Fruit fly (Drosophila melanogaster): ENCODE data around the gene Trs33.
A peak's percentile ranks its signal among the peaks of the same experiment; 100 is the strongest.

The Trs33 gene

DNA sequence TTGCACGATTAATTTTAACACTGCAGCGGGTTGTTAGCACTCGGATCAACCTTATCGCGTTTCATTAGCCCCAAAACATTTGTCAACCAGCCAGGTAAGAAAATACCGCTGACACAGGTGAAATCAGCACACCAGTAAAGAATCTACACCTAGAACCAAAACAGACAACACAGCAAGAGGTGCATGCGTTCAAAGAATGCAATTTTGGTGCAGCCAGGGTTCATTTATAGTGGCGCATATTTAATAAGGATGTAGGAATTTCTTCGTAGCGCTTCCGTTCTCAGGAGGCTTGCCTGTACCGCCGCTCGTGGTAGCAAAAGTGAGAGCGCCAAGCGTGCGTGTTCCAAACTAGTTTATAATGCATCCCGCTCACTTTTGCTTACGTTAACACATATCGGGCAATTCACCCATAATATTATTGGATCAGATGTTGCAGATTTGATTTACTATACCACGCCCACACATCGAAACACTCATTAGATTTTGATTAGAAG lies 8.3 kb downstream of the Trs33 start (continued):
- TF ChIP-seq Rfx (GFP tag; IDR thresholded peaks at IDR 0.05): peak; percentile 25; the same call in 1 of the 2 replicates
- TF ChIP-seq CG4707 (GFP tag; optimal IDR thresholded peaks at IDR 0.05): no peak
- TF ChIP-seq CG11696 (GFP tag; IDR thresholded peaks at IDR 0.05): no peak
- TF ChIP-seq CG10431 (GFP tag; optimal IDR thresholded peaks at IDR 0.05): no peak
- no peak for TF ChIP-seq CG2202 (tag; optimal IDR thresholded peaks at IDR 0.05)
- peak; percentile 4; the same call in 1 of the 2 replicates for TF ChIP-seq stc (GFP tag; IDR thresholded peaks at IDR 0.05)
- TF ChIP-seq CG7357 (GFP tag; IDR thresholded peaks at IDR 0.05): no peak
- no peak for TF ChIP-seq Meics (GFP tag; optimal IDR thresholded peaks at IDR 0.05)
- TF ChIP-seq CG9932 (GFP tag; IDR thresholded peaks at IDR 0.05): no peak
- TF ChIP-seq BEAF-32 (GFP tag; optimal IDR thresholded peaks at IDR 0.05): no peak
- TF ChIP-seq nerfin-2 (GFP tag; IDR thresholded peaks at IDR 0.05; ENCODE audit: partially characterized antibody): no peak
- TF ChIP-seq HLHmδ (GFP tag; optimal IDR thresholded peaks at IDR 0.05): no peak
- TF ChIP-seq Neu2 (GFP tag; optimal IDR thresholded peaks at IDR 0.05; ENCODE audit: borderline replicate concordance): no peak
- TF ChIP-seq chif (GFP tag; optimal IDR thresholded peaks at IDR 0.05): no peak

DNA sequence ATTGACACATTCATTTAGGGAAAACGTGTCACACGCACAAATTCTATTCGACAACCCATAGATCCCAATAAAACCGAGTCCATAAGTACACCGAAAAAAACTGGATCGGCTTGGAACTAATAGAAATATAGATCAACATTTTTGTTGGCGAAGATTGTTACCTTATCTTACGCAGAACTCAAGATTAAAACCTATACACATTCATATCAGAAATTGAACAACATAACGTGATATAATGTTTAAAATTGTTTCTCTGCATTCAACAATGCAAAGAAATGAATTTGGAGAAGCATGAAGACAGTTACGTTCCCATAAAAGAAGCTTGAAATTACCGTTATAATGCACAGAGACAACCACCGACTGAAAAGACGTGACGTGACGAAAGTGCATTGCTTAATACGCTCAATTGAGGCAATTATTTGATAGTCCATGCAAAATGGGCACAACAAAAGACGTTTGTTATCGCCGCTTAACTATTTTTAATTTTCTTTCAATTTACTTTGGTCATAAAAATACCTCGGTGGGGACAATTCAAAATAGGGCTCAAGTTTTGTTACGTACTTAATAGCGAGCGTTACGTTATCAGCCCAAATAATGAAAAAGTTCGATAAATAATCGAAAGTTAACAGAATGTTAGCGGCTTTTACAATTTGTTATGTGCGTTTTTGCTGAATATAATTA lies 10.6 kb downstream of the Trs33 start, which contains the start of gene SerRS-m:
TSS of gene SerRS-m (plus strand) at position 616 of the 681 bp plus-strand sequence.
- TF ChIP-seq jumu (GFP tag; optimal IDR thresholded peaks at IDR 0.05) (no peak), CG17186 (GFP tag; optimal IDR thresholded peaks at IDR 0.05) (no peak), Bgb (GFP tag; IDR thresholded peaks at IDR 0.05; ENCODE audit: partially characterized antibody) (0 out of 2 replicates have a peak, but pooled peaks have one; percentile 6), CTCF (GFP tag; optimal IDR thresholded peaks at IDR 0.05) (no peak), unpg (GFP tag; optimal IDR thresholded peaks at IDR 0.05) (peak; percentile 34), CG17359 (tag; optimal IDR thresholded peaks at IDR 0.05) (peak; percentile 19), cato (GFP tag; optimal IDR thresholded peaks at IDR 0.05; ENCODE audit: borderline replicate concordance) (no peak), amos (GFP tag; IDR thresholded peaks at IDR 0.05; ENCODE audit: partially characterized antibody) (no peak), hth (optimal IDR thresholded peaks at IDR 0.05) (no peak), Bdp1 (GFP tag; optimal IDR thresholded peaks at IDR 0.05) (no peak), CG2202 (tag; optimal IDR thresholded peaks at IDR 0.05) (no peak), CG11504 (tag; optimal IDR thresholded peaks at IDR 0.05) (no peak), nerfin-2 (GFP tag; IDR thresholded peaks at IDR 0.05; ENCODE audit: partially characterized antibody) (no peak), CG6272 (GFP tag; IDR thresholded peaks at IDR 0.05) (no peak), Xbp1 (GFP tag; optimal IDR thresholded peaks at IDR 0.05) (no peak), Sry-β (GFP tag; optimal IDR thresholded peaks at IDR 0.05) (no peak), croc (GFP tag; conservative IDR thresholded peaks at IDR 0.05) (no peak), gcm (GFP tag; optimal IDR thresholded peaks at IDR 0.05) (peak; percentile 29), sens (GFP tag) (peak; percentile 83), phol (tag; optimal IDR thresholded peaks at IDR 0.05) (peak; percentile 32), CG6654 (GFP tag; optimal IDR thresholded peaks at IDR 0.05) (no peak), Sox102F (GFP tag; optimal IDR thresholded peaks at IDR 0.05) (no peak), peb (GFP tag; IDR thresholded peaks at IDR 0.05) (no peak), lola (GFP tag; optimal IDR thresholded peaks at IDR 0.05) (peak in 1 of 3 experiments; percentile 9), CG15073 (GFP tag; optimal IDR thresholded peaks at IDR 0.05) (no peak), CG4282 (GFP tag; optimal IDR thresholded peaks at IDR 0.05) (no peak), nau (GFP tag; optimal IDR thresholded peaks at IDR 0.05) (no peak), CG8924 (tag; optimal IDR thresholded peaks at IDR 0.05) (no peak), CG13424 (tag; optimal IDR thresholded peaks at IDR 0.05) (peak; percentile 15), HLHmδ (GFP tag; optimal IDR thresholded peaks at IDR 0.05) (no peak), CrebB (tag; optimal IDR thresholded peaks at IDR 0.05) (no peak), wek (GFP tag; optimal IDR thresholded peaks at IDR 0.05) (no peak), CG10274 (GFP tag; optimal IDR thresholded peaks at IDR 0.05) (no peak), Doc2 (GFP tag; IDR thresholded peaks at IDR 0.05) (no peak), Nf-YC (tag; optimal IDR thresholded peaks at IDR 0.05) (no peak), tgo (GFP tag; IDR thresholded peaks at IDR 0.05) (no peak), Bteb2 (GFP tag; optimal IDR thresholded peaks at IDR 0.05) (no peak)

Data from whole organism, embryonic.